Fruit fly (Drosophila melanogaster) whole organism, embryonic: ENCODE data around the gene CG13297.

Source experiments
- CG10267 ChIP-seq: fragments of 200-800 bp; sonication (Bioruptor generic); optimal IDR thresholded peaks from 2 replicates; lab custom pipeline; 2018; ENCODE audit warnings: missing biosample characterization, mild to moderate bottlenecking, missing genetic modification characterization, moderate library complexity
- CG10321 ChIP-seq: fragments of 200-800 bp; sonication (Bioruptor generic); IDR thresholded peaks from 2 replicates; pipeline ENCODE4 v1.3.6; 2022; ENCODE audit warnings: missing biosample characterization, missing genetic modification characterization
- CG12104 ChIP-seq: fragments of 200-800 bp; sonication (Bioruptor generic); optimal IDR thresholded peaks from 3 replicates; lab custom pipeline; 2016; ENCODE audit warnings: missing biosample characterization, missing genetic modification characterization
- CG12155 ChIP-seq: fragments of 200-800 bp; sonication (Bioruptor generic); optimal IDR thresholded peaks from 3 replicates; lab custom pipeline; 2016; ENCODE audit warnings: missing biosample characterization, missing genetic modification characterization
- CG13287 ChIP-seq: fragments of 200-800 bp; sonication (Bioruptor generic); IDR thresholded peaks from 2 replicates; pipeline ENCODE4 v1.3.6; 2022; ENCODE audit warnings: missing biosample characterization, missing genetic modification characterization; ENCODE audit not compliant: partially characterized antibody
- CG13424 ChIP-seq: fragments of 200-800 bp; sonication (Bioruptor generic); optimal IDR thresholded peaks from 2 replicates; lab custom pipeline; 2019; ENCODE audit warnings: missing biosample characterization, mild to moderate bottlenecking, missing genetic modification characterization, moderate library complexity
- CG15269 ChIP-seq: fragments of 200-800 bp; sonication (Bioruptor generic); optimal IDR thresholded peaks from 2 replicates; lab custom pipeline; 2018; ENCODE audit warnings: missing biosample characterization, mild to moderate bottlenecking, missing genetic modification characterization, moderate library complexity
- CG17186 ChIP-seq: fragments of 200-800 bp; sonication (Bioruptor generic); optimal IDR thresholded peaks from 3 replicates; lab custom pipeline; 2017; ENCODE audit warnings: missing biosample characterization, missing genetic modification reagents, missing genetic modification characterization
- CG17802 ChIP-seq: fragments of 200-800 bp; sonication (Bioruptor generic); optimal IDR thresholded peaks from 2 replicates; lab custom pipeline; 2018; ENCODE audit warnings: missing biosample characterization, mild to moderate bottlenecking, missing genetic modification characterization, moderate library complexity
- CG2202 ChIP-seq: fragments of 200-800 bp; sonication (Bioruptor generic); optimal IDR thresholded peaks from 2 replicates; lab custom pipeline; 2018; ENCODE audit warnings: missing biosample characterization, mild to moderate bottlenecking, missing genetic modification characterization
- CG30020 ChIP-seq: fragments of 200-800 bp; optimal IDR thresholded peaks from 2 replicates; lab custom pipeline; 2019; ENCODE audit warnings: missing biosample characterization, mild to moderate bottlenecking, missing genetic modification characterization, moderate library complexity
- CG3163 ChIP-seq: fragments of 200-800 bp; sonication (Bioruptor generic); optimal IDR thresholded peaks from 3 replicates; lab custom pipeline; 2016; ENCODE audit warnings: missing biosample characterization, missing genetic modification characterization
- CG32772 ChIP-seq: fragments of 200-800 bp; sonication (Bioruptor generic); IDR thresholded peaks from 2 replicates; pipeline ENCODE4 v1.3.6; 2022; ENCODE audit warnings: missing biosample characterization, missing genetic modification characterization
- CG34376 ChIP-seq: fragments of 200-800 bp; sonication (Bioruptor generic); optimal IDR thresholded peaks from 2 replicates; lab custom pipeline; 2018; ENCODE audit warnings: missing biosample characterization, mild to moderate bottlenecking, missing genetic modification characterization
- CG4360 ChIP-seq: fragments of 200-800 bp; sonication (Bioruptor generic); IDR thresholded peaks from 2 replicates; pipeline ENCODE4 v1.3.6; 2022; ENCODE audit warnings: missing biosample characterization, missing genetic modification characterization
- CG6854 ChIP-seq: fragments of 200-800 bp; sonication (Bioruptor generic); optimal IDR thresholded peaks from 3 replicates; lab custom pipeline; 2017; ENCODE audit warnings: missing biosample characterization, mild to moderate bottlenecking, missing genetic modification characterization
- CG8359 ChIP-seq: fragments of 200-800 bp; sonication (Bioruptor generic); optimal IDR thresholded peaks from 2 replicates; lab custom pipeline; 2017; ENCODE audit warnings: missing biosample characterization, mild to moderate bottlenecking, missing genetic modification characterization, borderline replicate concordance
- Ets97D ChIP-seq: fragments of 200-800 bp; sonication (Bioruptor generic); optimal IDR thresholded peaks from 3 replicates; lab custom pipeline; 2016; ENCODE audit warnings: missing biosample characterization, missing genetic modification characterization
- Gsc ChIP-seq: fragments of 200-800 bp; sonication (Bioruptor generic); IDR thresholded peaks from 2 replicates; pipeline ENCODE4 v1.3.6; 2022; ENCODE audit warnings: missing biosample characterization, missing genetic modification characterization
- Lhr ChIP-seq: fragments of 200-800 bp; sonication (Bioruptor generic); optimal IDR thresholded peaks from 3 replicates; lab custom pipeline; 2017; ENCODE audit warnings: mild to moderate bottlenecking, missing biosample characterization, missing genetic modification reagents, missing genetic modification characterization
- Mad ChIP-seq: fragments of 200-800 bp; sonication (Bioruptor generic); optimal IDR thresholded peaks from 2 replicates; lab custom pipeline; 2016; ENCODE audit warnings: missing biosample characterization, missing genetic modification characterization
- Oli ChIP-seq: fragments of 200-800 bp; sonication (Bioruptor generic); optimal IDR thresholded peaks from 2 replicates; lab custom pipeline; 2018; ENCODE audit warnings: missing biosample characterization, mild to moderate bottlenecking, missing genetic modification characterization, moderate library complexity
- Poxn ChIP-seq: fragments of 200-800 bp; sonication (Bioruptor generic); IDR thresholded peaks from 2 replicates; pipeline ENCODE4 v1.3.6; 2022; ENCODE audit warnings: missing biosample characterization, missing genetic modification characterization
- Scr ChIP-seq: fragments of 200-800 bp; sonication (Bioruptor generic); IDR thresholded peaks from 2 replicates; pipeline ENCODE4 v1.3.6; 2022; ENCODE audit warnings: missing biosample characterization, missing genetic modification characterization; ENCODE audit not compliant: partially characterized antibody
- Stat92E ChIP-seq, 3 experiments: fragments of >200 bp in 2 of 3; fragments of 200-800 bp in 1 of 3; sonication (Bioruptor generic) in 1 of 3; optimal IDR thresholded peaks; 2 replicates each; lab custom pipeline; 2017 to 2019; ENCODE audit warnings: missing biosample characterization in 3 of 3, missing genetic modification characterization in 3 of 3, mild to moderate bottlenecking in 1 of 3, moderate library complexity in 1 of 3
- YL-1 ChIP-seq: fragments of 200-800 bp; sonication (Bioruptor generic); optimal IDR thresholded peaks from 3 replicates; lab custom pipeline; 2017; ENCODE audit warnings: missing biosample characterization, mild to moderate bottlenecking, missing genetic modification characterization
- ap ChIP-seq: fragments of 200-800 bp; sonication (Bioruptor generic); IDR thresholded peaks from 2 replicates; pipeline ENCODE4 v1.3.6; 2022; ENCODE audit warnings: missing biosample characterization, missing genetic modification characterization
- cad ChIP-seq: fragments of >200 bp; optimal IDR thresholded peaks from 2 replicates; lab custom pipeline; 2017; ENCODE audit warnings: missing biosample characterization, missing genetic modification characterization
- crp ChIP-seq, 2 experiments: fragments of 200-800 bp; sonication (Bioruptor generic); optimal IDR thresholded peaks; 2 replicates in 1 of 2; 3 replicates in 1 of 2; lab custom pipeline; 2017; ENCODE audit warnings: missing biosample characterization in 2 of 2, missing genetic modification characterization in 2 of 2, mild to moderate bottlenecking in 1 of 2, moderate library complexity in 1 of 2
- da ChIP-seq: fragments of 200-800 bp; sonication (Bioruptor generic); optimal IDR thresholded peaks from 2 replicates; lab custom pipeline; 2016; ENCODE audit warnings: missing biosample characterization, missing genetic modification characterization
- en ChIP-seq: fragments of 200-800 bp; sonication (Bioruptor generic); optimal IDR thresholded peaks from 2 replicates; lab custom pipeline; 2016; ENCODE audit warnings: missing biosample characterization, missing genetic modification characterization
- ftz-f1 ChIP-seq: fragments of 200-800 bp; sonication (Bioruptor generic); optimal IDR thresholded peaks from 2 replicates; lab custom pipeline; 2016; ENCODE audit warnings: missing biosample characterization, missing genetic modification characterization
- gcm ChIP-seq: fragments of 200-800 bp; sonication (Bioruptor generic); optimal IDR thresholded peaks from 2 replicates; lab custom pipeline; 2019; ENCODE audit warnings: missing biosample characterization, mild to moderate bottlenecking, missing genetic modification characterization, moderate library complexity
- gsb-n ChIP-seq: fragments of 200-800 bp; sonication (Bioruptor generic); optimal IDR thresholded peaks from 3 replicates; lab custom pipeline; 2018; ENCODE audit warnings: missing biosample characterization, mild to moderate bottlenecking, missing genetic modification characterization
- gt ChIP-seq: fragments of 200-800 bp; sonication (Bioruptor generic); IDR thresholded peaks from 2 replicates; pipeline ENCODE4 v1.3.6; 2022; ENCODE audit warnings: missing biosample characterization, missing genetic modification characterization
- hb ChIP-seq: fragments of 200-800 bp; sonication (Bioruptor generic); IDR thresholded peaks from 3 replicates; pipeline ENCODE4 v1.3.6; 2022; ENCODE audit warnings: missing biosample characterization, missing genetic modification characterization; ENCODE audit not compliant: partially characterized antibody
- ind ChIP-seq: fragments of 200-800 bp; sonication (Bioruptor generic); optimal IDR thresholded peaks from 3 replicates; lab custom pipeline; 2016; ENCODE audit warnings: missing biosample characterization, missing genetic modification characterization
- inv ChIP-seq: fragments of 200-800 bp; sonication (Bioruptor generic); IDR thresholded peaks from 2 replicates; pipeline ENCODE4 v1.3.6; 2022; ENCODE audit warnings: missing biosample characterization, missing genetic modification characterization; ENCODE audit not compliant: partially characterized antibody
- knrl ChIP-seq: fragments of 200-800 bp; sonication (Bioruptor generic); IDR thresholded peaks from 3 replicates; pipeline ENCODE4 v1.3.6; 2022; ENCODE audit warnings: missing biosample characterization, missing genetic modification characterization; ENCODE audit not compliant: partially characterized antibody
- mam ChIP-seq: fragments of 200-800 bp; sonication (Bioruptor generic); optimal IDR thresholded peaks from 3 replicates; lab custom pipeline; 2016; ENCODE audit warnings: missing biosample characterization, missing genetic modification characterization
- nerfin-1 ChIP-seq: fragments of 200-800 bp; sonication (Bioruptor generic); optimal IDR thresholded peaks from 3 replicates; lab custom pipeline; 2019; ENCODE audit warnings: missing biosample characterization, mild to moderate bottlenecking, missing genetic modification characterization, moderate library complexity
- nerfin-2 ChIP-seq: fragments of 200-800 bp; sonication (Bioruptor generic); IDR thresholded peaks from 2 replicates; pipeline ENCODE4 v1.3.6; 2022; ENCODE audit warnings: missing biosample characterization, missing genetic modification characterization; ENCODE audit not compliant: partially characterized antibody
- org-1 ChIP-seq: fragments of 200-800 bp; sonication (Bioruptor generic); optimal IDR thresholded peaks from 2 replicates; lab custom pipeline; 2017; ENCODE audit warnings: missing biosample characterization, missing genetic modification characterization
- psq ChIP-seq: fragments of 200-800 bp; sonication (Bioruptor generic); optimal IDR thresholded peaks from 2 replicates; lab custom pipeline; 2017; ENCODE audit warnings: missing biosample characterization, missing genetic modification characterization
- seq ChIP-seq: fragments of 200-800 bp; sonication (Bioruptor generic); IDR thresholded peaks from 2 replicates; pipeline ENCODE4 v1.3.6; 2022; ENCODE audit warnings: missing biosample characterization, missing genetic modification characterization
- tin ChIP-seq: fragments of 200-800 bp; sonication (Bioruptor generic); optimal IDR thresholded peaks from 3 replicates; lab custom pipeline; 2016; ENCODE audit warnings: missing biosample characterization, missing genetic modification characterization
- unc-4 ChIP-seq: fragments of 200-800 bp; sonication (Bioruptor generic); IDR thresholded peaks from 2 replicates; pipeline ENCODE4 v1.3.6; 2022; ENCODE audit warnings: missing biosample characterization, missing genetic modification characterization; ENCODE audit not compliant: partially characterized antibody
- yki ChIP-seq: fragments of >200 bp; optimal IDR thresholded peaks from 3 replicates; lab custom pipeline; 2018
- zen ChIP-seq: fragments of 200-800 bp; sonication (Bioruptor generic); optimal IDR thresholded peaks from 3 replicates; lab custom pipeline; 2018; ENCODE audit warnings: missing biosample characterization, mild to moderate bottlenecking, missing genetic modification characterization, moderate library complexity
- zfh1 ChIP-seq: fragments of 200-800 bp; sonication (Bioruptor generic); IDR thresholded peaks from 3 replicates; pipeline ENCODE4 v1.3.6; 2022; ENCODE audit warnings: missing biosample characterization, missing genetic modification characterization

CG13297 gene

DNA sequence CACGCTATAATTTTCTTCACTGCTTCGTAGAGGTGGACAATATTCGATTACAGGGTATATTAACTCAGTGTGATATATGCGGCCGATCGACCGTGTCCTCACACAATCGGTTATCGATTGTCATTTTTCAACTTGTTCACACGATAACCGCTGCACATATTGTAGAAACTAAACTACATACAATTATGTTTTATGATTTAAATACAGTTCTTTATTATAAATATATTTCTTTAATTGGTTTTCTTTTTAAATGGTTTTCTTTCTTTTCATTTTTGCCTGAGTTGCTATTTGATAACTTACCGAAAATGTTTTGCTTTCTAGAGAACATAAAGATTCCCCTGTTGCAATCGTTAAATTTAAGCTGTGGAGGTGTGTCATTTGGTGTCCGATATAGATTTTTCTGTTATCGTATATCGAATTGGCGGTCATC is 16.7 kb upstream of the CG13297 start, which contains the start of the genes fmt and CG7376 (continued):
- TF ChIP-seq crp (GFP tag; optimal IDR thresholded peaks at IDR 0.05; lab: Kevin White, UChicago) (no peak), yki (lab: Kevin White, UChicago) (no peak), Oli (tag; lab: Kevin White, UChicago) (no peak), CG13424 (tag; lab: Kevin White, UChicago) (peak; percentile 58), CG12104 (GFP tag; lab: Kevin White, UChicago) (peak; percentile 34), tin (GFP tag; lab: Kevin White, UChicago) (no peak), Mad (GFP tag; lab: Kevin White, UChicago) (no peak), ind (GFP tag; lab: Kevin White, UChicago) (peak; percentile 31), zen (peak; percentile 59), inv (GFP tag; lab: Robert Waterston, UW) (peak; percentile 66), nerfin-2 (GFP tag; lab: Robert Waterston, UW) (peak; percentile 90), gsb-n (tag; lab: Kevin White, UChicago) (no peak), CG30020 (tag; lab: Kevin White, UChicago) (peak; percentile 94), en (GFP tag; lab: Kevin White, UChicago) (no peak), seq (GFP tag; lab: Robert Waterston, UW) (no peak), CG10267 (tag; lab: Kevin White, UChicago) (peak; percentile 71), CG6854 (no peak), CG32772 (GFP tag; lab: Robert Waterston, UW) (no peak), da (GFP tag; lab: Kevin White, UChicago) (no peak), gcm (GFP tag; lab: Kevin White, UChicago) (no peak), Lhr (peak; percentile 29), CG8359 (no peak), zfh1 (GFP tag; lab: Robert Waterston, UW) (no peak), mam (GFP tag; lab: Kevin White, UChicago) (peak; percentile 3), CG17186 (GFP tag; lab: Kevin White, UChicago) (peak; percentile 39), YL-1 (GFP tag; lab: Kevin White, UChicago) (peak; percentile 78), Poxn (GFP tag; lab: Robert Waterston, UW) (no peak), ftz-f1 (no peak), Scr (GFP tag; lab: Robert Waterston, UW) (peak; percentile 80), CG4360 (no peak), unc-4 (GFP tag; lab: Robert Waterston, UW) (peak; percentile 56; the same call in 1 of the 2 replicates), gt (GFP tag; lab: Robert Waterston, UW) (no peak), CG13287 (GFP tag; lab: Robert Waterston, UW) (peak; percentile 70), CG34376 (GFP tag; lab: Kevin White, UChicago) (no peak), cad (GFP tag; lab: Kevin White, UChicago) (no peak), CG15269 (no peak), CG17802 (tag; lab: Kevin White, UChicago) (peak; percentile 56), ap (GFP tag; lab: Robert Waterston, UW) (no peak), CG2202 (tag; lab: Kevin White, UChicago) (no peak), Stat92E (GFP tag; optimal IDR thresholded peaks at IDR 0.05; lab: Kevin White, UChicago) (peak in 1 of 3 experiments; percentile 64), Ets97D (GFP tag; lab: Kevin White, UChicago) (no peak), psq (GFP tag; lab: Kevin White, UChicago) (no peak), CG10321 (GFP tag; lab: Robert Waterston, UW) (no peak), CG12155 (GFP tag; lab: Kevin White, UChicago) (peak; percentile 49), knrl (peak; percentile 76), hb (GFP tag; lab: Robert Waterston, UW) (peak; percentile 86), org-1 (GFP tag; lab: Kevin White, UChicago) (no peak), Gsc (GFP tag; lab: Robert Waterston, UW) (no peak), nerfin-1 (peak; percentile 28), CG3163 (GFP tag; lab: Kevin White, UChicago) (no peak)
